Fruit fly (Drosophila melanogaster): Measurements from ENCODE around the gene AgmNAT.

AgmNAT gene

DNA sequence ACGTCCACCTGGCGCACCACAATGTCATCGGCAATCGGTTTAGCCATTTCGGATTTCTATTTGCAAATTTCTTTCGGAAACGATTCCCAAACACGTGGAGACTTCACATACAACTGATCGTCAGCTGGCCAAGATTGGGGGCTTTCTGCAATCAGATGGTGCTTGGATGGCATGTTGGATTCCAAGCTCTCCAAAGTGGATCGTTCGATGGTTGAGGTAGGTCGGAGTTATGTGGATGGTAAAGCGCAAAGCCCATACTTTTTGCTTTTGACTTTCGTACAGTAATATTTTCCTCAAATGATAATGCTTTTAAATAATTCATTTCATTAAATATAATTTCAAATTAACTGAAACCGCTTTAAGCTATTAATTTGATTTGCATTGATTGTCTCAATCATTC is at the start of gene AgmNAT:
TSS of gene AgmNAT (minus strand) at position 101 of the 400 bp plus-strand sequence.
- TF ChIP-seq HLH54F (GFP tag; optimal IDR thresholded peaks at IDR 0.05), result no peak
- 0 out of 3 replicates have a peak, but pooled peaks have one; percentile 21 for TF ChIP-seq zen2 (GFP tag; IDR thresholded peaks at IDR 0.05; ENCODE audit: partially characterized antibody)
- TF ChIP-seq CG16779 (GFP tag; IDR thresholded peaks at IDR 0.05), result no peak
- TF ChIP-seq CG13123 (GFP tag; optimal IDR thresholded peaks at IDR 0.05), result no peak
- TF ChIP-seq chm (GFP tag; IDR thresholded peaks at IDR 0.05), result no peak
- peak in 1 of 2 experiments; percentile 68 for TF ChIP-seq crp (GFP tag; optimal IDR thresholded peaks at IDR 0.05)
- no peak for TF ChIP-seq chn (GFP tag; optimal IDR thresholded peaks at IDR 0.05)
- TF ChIP-seq CG13775 (GFP tag; optimal IDR thresholded peaks at IDR 0.05), result no peak
- TF ChIP-seq CG7357 (GFP tag; IDR thresholded peaks at IDR 0.05), result no peak

DNA sequence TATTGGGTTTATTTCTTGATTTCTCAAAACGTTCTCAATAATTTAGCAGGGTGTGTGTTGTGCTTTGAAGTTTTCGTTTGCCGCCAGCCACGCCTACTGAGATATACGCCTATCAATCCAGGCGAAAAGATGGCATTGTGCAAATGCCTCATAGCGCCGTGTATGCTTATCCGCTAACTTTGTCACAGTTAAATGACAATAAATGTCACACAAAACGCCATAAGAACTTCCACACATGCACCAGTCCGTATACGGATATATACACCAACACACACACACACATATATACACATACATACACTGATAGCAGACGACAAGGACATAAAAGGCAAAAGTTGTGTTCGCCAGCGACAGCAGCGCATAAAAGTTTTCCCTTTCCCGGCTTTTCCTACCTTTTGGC is 49.4 kb upstream of the AgmNAT start, which contains the start of gene CG43137:
TSS of gene CG43137 (minus strand) at position 101 of the 400 bp plus-strand sequence.
- TF ChIP-seq Lpt (GFP tag; optimal IDR thresholded peaks at IDR 0.05) (no peak), salm (tag; optimal IDR thresholded peaks at IDR 0.05) (no peak), sna (GFP tag; IDR thresholded peaks at IDR 0.05; ENCODE audit: partially characterized antibody) (no peak), Camta (GFP tag; optimal IDR thresholded peaks at IDR 0.05) (no peak), CG8359 (GFP tag; optimal IDR thresholded peaks at IDR 0.05; ENCODE audit: borderline replicate concordance) (no peak), grn (GFP tag; optimal IDR thresholded peaks at IDR 0.05) (no peak), CoRest (tag; optimal IDR thresholded peaks at IDR 0.05) (no peak), ci (GFP tag; IDR thresholded peaks at IDR 0.05) (no peak), otp (GFP tag; IDR thresholded peaks at IDR 0.05) (no peak), tap (tag; optimal IDR thresholded peaks at IDR 0.05) (no peak), wor (GFP tag; IDR thresholded peaks at IDR 0.05) (no peak)

DNA sequence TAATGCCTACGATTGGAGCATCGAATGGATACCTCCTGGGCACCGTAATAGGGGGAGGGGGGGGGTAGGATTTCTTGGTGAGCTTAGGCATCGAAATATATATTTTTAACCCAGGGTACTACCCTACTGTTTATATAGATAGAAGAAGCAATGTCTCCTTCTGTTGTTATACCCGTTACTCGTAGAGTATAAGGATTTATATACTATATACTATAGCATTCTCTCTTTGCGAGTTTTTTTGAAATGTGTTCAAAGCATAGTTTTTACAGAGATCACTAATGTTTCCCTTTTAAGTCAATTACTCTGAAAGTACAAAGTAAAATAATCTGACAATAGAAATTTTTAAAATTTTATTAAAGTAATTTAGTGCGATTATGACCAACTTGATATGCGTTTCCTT is 37.8 kb upstream of the AgmNAT start, which contains the start of gene CG43136:
TSS of gene CG43136 (plus strand) at position 301 of the 400 bp plus-strand sequence.
- TF ChIP-seq Gug (GFP tag; IDR thresholded peaks at IDR 0.05) (no peak), Taf1 (GFP tag; IDR thresholded peaks at IDR 0.05) (no peak), ewg (GFP tag; optimal IDR thresholded peaks at IDR 0.05) (no peak), prd (optimal IDR thresholded peaks at IDR 0.05) (no peak), prd (GFP tag; IDR thresholded peaks at IDR 0.05) (no peak), CG43689 (GFP tag; IDR thresholded peaks at IDR 0.05) (no peak), Bteb2 (GFP tag; optimal IDR thresholded peaks at IDR 0.05) (no peak), seq (GFP tag; IDR thresholded peaks at IDR 0.05) (no peak), ap (GFP tag; IDR thresholded peaks at IDR 0.05) (no peak), pan (optimal IDR thresholded peaks at IDR 0.05) (no peak), pan (GFP tag; optimal IDR thresholded peaks at IDR 0.05 in 1 of 2, IDR thresholded peaks at IDR 0.05 in 1 of 2) (no peak), CG7987 (GFP tag; optimal IDR thresholded peaks at IDR 0.05) (no peak), CG12391 (tag; optimal IDR thresholded peaks at IDR 0.05) (no peak), CG2202 (tag; optimal IDR thresholded peaks at IDR 0.05) (no peak), pros (GFP tag; optimal IDR thresholded peaks at IDR 0.05) (no peak), Chrac-16 (GFP tag; optimal IDR thresholded peaks at IDR 0.05) (no peak), B-H2 (GFP tag; optimal IDR thresholded peaks at IDR 0.05) (no peak), Xbp1 (GFP tag; optimal IDR thresholded peaks at IDR 0.05) (no peak), CG6854 (GFP tag; optimal IDR thresholded peaks at IDR 0.05) (no peak), Myb (GFP tag; optimal IDR thresholded peaks at IDR 0.05) (no peak), eyg (GFP tag; optimal IDR thresholded peaks at IDR 0.05) (no peak)
